Worm (Caenorhabditis elegans): ENCODE data around the gene zmp-1.

- TF ChIP-seq zip-8 (tag; optimal IDR thresholded peaks at IDR 0.05) = no peak
- TF ChIP-seq snpc-4 (tag; optimal IDR thresholded peaks at IDR 0.05) = no peak
- no peak for TF ChIP-seq lin-32 (GFP tag; optimal IDR thresholded peaks at IDR 0.05)
- no peak for TF ChIP-seq ztf-11 (tag; optimal IDR thresholded peaks at IDR 0.05)
- TF ChIP-seq mep-1 (tag; optimal IDR thresholded peaks at IDR 0.05) = no peak
- TF ChIP-seq pha-4 (tag; optimal IDR thresholded peaks at IDR 0.05) = no peak
- TF ChIP-seq lsy-2 (tag; optimal IDR thresholded peaks at IDR 0.05) = peak; percentile 62
- no peak for TF ChIP-seq nhr-237 (tag; optimal IDR thresholded peaks at IDR 0.05)
- TF ChIP-seq blmp-1 (tag; optimal IDR thresholded peaks at IDR 0.05) = no peak
- no peak for TF ChIP-seq cnd-1 (tag; optimal IDR thresholded peaks at IDR 0.05)
These were observed 54.5 kb downstream of the zmp-1 start, which contains the start of the genes mig-21 and F01F1.2 for ce11 chrIII:5878215-5878614.

Data from whole organism, mixed stage, embryonic.